Fruit fly (Drosophila melanogaster): ENCODE data around the gene CG14073.

The CG14073 gene

dm6 chr3L:18819262-18819886 lies 1.1 kb downstream of the CG14073 start (continued):
- TF ChIP-seq Smox (GFP tag; optimal IDR thresholded peaks at IDR 0.05) = no peak

- TF ChIP-seq fd59A (GFP tag; optimal IDR thresholded peaks at IDR 0.05) (no peak), Met (GFP tag; optimal IDR thresholded peaks at IDR 0.05) (no peak), CG31627 (GFP tag; optimal IDR thresholded peaks at IDR 0.05) (no peak), CG16779 (tag; optimal IDR thresholded peaks at IDR 0.05) (no peak), pdm3 (GFP tag; optimal IDR thresholded peaks at IDR 0.05) (no peak), CG7368 (GFP tag; optimal IDR thresholded peaks at IDR 0.05) (no peak), ss (GFP tag; optimal IDR thresholded peaks at IDR 0.05) (peak; percentile 39 to 53), Ets21C (GFP tag; optimal IDR thresholded peaks at IDR 0.05) (no peak), dsx (GFP tag; optimal IDR thresholded peaks at IDR 0.05; ENCODE audit: poor library complexity, severe bottlenecking) (peak; percentile 10), CG6276 (GFP tag; optimal IDR thresholded peaks at IDR 0.05) (peak; percentile 13), CG32006 (GFP tag; optimal IDR thresholded peaks at IDR 0.05) (no peak), eg (GFP tag; IDR thresholded peaks at IDR 0.05) (no peak), salr (GFP tag; optimal IDR thresholded peaks at IDR 0.05) (no peak), CG11762 (GFP tag; optimal IDR thresholded peaks at IDR 0.05; ENCODE audit: insufficient read depth) (no peak), CG8119 (GFP tag; IDR thresholded peaks at IDR 0.05) (no peak), CG6163 (GFP tag; IDR thresholded peaks at IDR 0.05) (peak; percentile 35; the same call in 1 of the 3 replicates), Hr38 (GFP tag; optimal IDR thresholded peaks at IDR 0.05) (no peak), achi (GFP tag; optimal IDR thresholded peaks at IDR 0.05) (no peak), CG6808 (GFP tag; optimal IDR thresholded peaks at IDR 0.05) (peak; percentile 37), CG15336 (GFP tag; IDR thresholded peaks at IDR 0.05) (0 out of 2 replicates have a peak, but pooled peaks have one; percentile 13), svp (GFP tag) (peak; percentile 70), CG10669 (GFP tag; optimal IDR thresholded peaks at IDR 0.05) (peak; percentile 11)
Measured at dm6 chr3L:18817264-18817894, 3.1 kb downstream of the CG14073 start.

dm6 chr3L:18816719-18817118 lies 3.8 kb downstream of the CG14073 start:
- no peak for TF ChIP-seq CG32006 (GFP tag; optimal IDR thresholded peaks at IDR 0.05)
- TF ChIP-seq Gug (GFP tag; IDR thresholded peaks at IDR 0.05) = no peak
- TF ChIP-seq CG6163 (GFP tag; IDR thresholded peaks at IDR 0.05) = no peak
- TF ChIP-seq Sox102F (GFP tag; optimal IDR thresholded peaks at IDR 0.05) = no peak
- TF ChIP-seq CG11762 (GFP tag; optimal IDR thresholded peaks at IDR 0.05; ENCODE audit: insufficient read depth) = no peak
- no peak for TF ChIP-seq CG10631 (GFP tag; optimal IDR thresholded peaks at IDR 0.05)
- TF ChIP-seq fd85E (GFP tag; optimal IDR thresholded peaks at IDR 0.05) = no peak
- TF ChIP-seq Hr39 (GFP tag; optimal IDR thresholded peaks at IDR 0.05) = no peak
- TF ChIP-seq CG6276 (GFP tag; optimal IDR thresholded peaks at IDR 0.05) = no peak
- TF ChIP-seq OdsH (GFP tag; optimal IDR thresholded peaks at IDR 0.05) = no peak
- no peak for TF ChIP-seq Ets96B (tag; optimal IDR thresholded peaks at IDR 0.05)
- no peak for TF ChIP-seq CG11902 (GFP tag; optimal IDR thresholded peaks at IDR 0.05)
- no peak for TF ChIP-seq CG4318 (GFP tag; optimal IDR thresholded peaks at IDR 0.05)

- TF ChIP-seq CG8319 (GFP tag; optimal IDR thresholded peaks at IDR 0.05) = no peak
- no peak for TF ChIP-seq fkh (GFP tag; optimal IDR thresholded peaks at IDR 0.05)
- no peak for TF ChIP-seq spab (GFP tag; optimal IDR thresholded peaks at IDR 0.05)
- no peak for TF ChIP-seq CG1621 (tag; optimal IDR thresholded peaks at IDR 0.05)
- TF ChIP-seq achi (GFP tag; optimal IDR thresholded peaks at IDR 0.05) = no peak
- no peak for TF ChIP-seq vri (GFP tag; optimal IDR thresholded peaks at IDR 0.05)
Measured at dm6 chr3L:18816176-18816575, 4.3 kb downstream of the CG14073 start.
